Worm (Caenorhabditis elegans): Measurements from ENCODE around the gene wht-3.

DNA sequence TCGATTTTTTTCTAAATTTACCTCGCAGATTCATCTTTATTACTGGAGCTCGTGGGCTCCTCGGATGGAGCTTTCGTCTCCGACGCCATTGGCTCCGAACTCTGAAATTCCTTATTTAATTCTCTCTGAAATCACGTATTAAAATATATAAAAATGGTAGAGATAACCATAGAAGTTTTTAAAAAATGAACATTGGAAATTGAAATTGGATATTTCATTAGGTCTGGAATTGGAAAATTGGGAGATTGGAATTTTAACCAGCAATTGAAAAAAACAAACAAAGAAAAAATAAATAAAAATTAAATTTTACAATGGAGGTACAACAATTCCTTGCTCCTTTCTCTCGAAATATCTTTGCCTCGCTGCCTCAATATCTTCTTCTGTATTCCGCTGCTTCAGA is 15.3 kb upstream of the wht-3 start, which contains the start of gene rnf-5:
- no peak for TF ChIP-seq fos-1 (tag; optimal IDR thresholded peaks at IDR 0.05)
- TF ChIP-seq blmp-1 (tag; optimal IDR thresholded peaks at IDR 0.05; ENCODE audit: insufficient read depth): no peak
- no peak for TF ChIP-seq C34F6.9 (tag; optimal IDR thresholded peaks at IDR 0.05)
- TF ChIP-seq ztf-11 (tag; optimal IDR thresholded peaks at IDR 0.05): no peak
- TF ChIP-seq lsy-2 (tag; optimal IDR thresholded peaks at IDR 0.05): no peak
- TF ChIP-seq lin-13 (GFP tag; optimal IDR thresholded peaks at IDR 0.05): no peak
- no peak for TF ChIP-seq unc-62 (GFP tag; optimal IDR thresholded peaks at IDR 0.05)
- no peak for TF ChIP-seq ztf-4 (tag; optimal IDR thresholded peaks at IDR 0.05)
- no peak for TF ChIP-seq nhr-237 (tag; optimal IDR thresholded peaks at IDR 0.05)
- no peak for TF ChIP-seq mab-5 (tag; optimal IDR thresholded peaks at IDR 0.05)

Data from whole organism, L2 larva.